Worm (Caenorhabditis elegans) whole organism, L1 larva: ENCODE results near the gene sahd-1.
A peak's percentile ranks its signal among the peaks of the same experiment; 100 is the strongest.

Experiments used
- C04F5.9 ChIP-seq: sonication (generic microtip); optimal IDR thresholded peaks from 2 replicates; lab custom pipeline; 2016; ENCODE audit warnings: missing genetic modification characterization, missing compliant biosample characterization
- C34B4.2 ChIP-seq: sonication (generic microtip); optimal IDR thresholded peaks from 2 replicates; lab custom pipeline; 2017; ENCODE audit warnings: mild to moderate bottlenecking, missing genetic modification characterization, missing compliant biosample characterization
- F16B12.6 ChIP-seq: fragments of 150-350 bp; optimal IDR thresholded peaks from 2 replicates; lab custom pipeline; 2014; ENCODE audit warnings: missing biosample characterization, missing genetic modification characterization
- Y116A8C.19 ChIP-seq: sonication (generic microtip); optimal IDR thresholded peaks from 2 replicates; lab custom pipeline; 2016; ENCODE audit warnings: missing compliant biosample characterization, missing genetic modification characterization, borderline replicate concordance
- alr-1 ChIP-seq: fragments of 200-800 bp; sonication (Bioruptor generic); optimal IDR thresholded peaks from 2 replicates; lab custom pipeline; 2018; ENCODE audit warnings: borderline replicate concordance, mild to moderate bottlenecking, missing genetic modification characterization, missing compliant biosample characterization
- aly-2 ChIP-seq: fragments of 150-350 bp; optimal IDR thresholded peaks from 2 replicates; lab custom pipeline; 2014; ENCODE audit warnings: missing biosample characterization, missing genetic modification characterization
- blmp-1 ChIP-seq: fragments of 150-350 bp; optimal IDR thresholded peaks from 2 replicates; lab custom pipeline; 2014; ENCODE audit warnings: missing biosample characterization, missing genetic modification characterization
- ceh-63 ChIP-seq: fragments of 200-800 bp; sonication (Bioruptor generic); optimal IDR thresholded peaks from 2 replicates; lab custom pipeline; 2018; ENCODE audit warnings: mild to moderate bottlenecking, missing genetic modification characterization, missing compliant biosample characterization
- ceh-8 ChIP-seq: fragments of 200-800 bp; sonication (Bioruptor generic); optimal IDR thresholded peaks from 2 replicates; lab custom pipeline; 2018; ENCODE audit warnings: mild to moderate bottlenecking, missing genetic modification characterization, moderate library complexity, missing compliant biosample characterization
- ceh-82 ChIP-seq, 3 experiments: fragments of 150-350 bp in 1 of 3; sonication (generic microtip) in 2 of 3; optimal IDR thresholded peaks; 2 replicates each; lab custom pipeline; 2014 to 2017; ENCODE audit warnings: missing biosample characterization in 3 of 3, missing genetic modification characterization in 3 of 3
- ceh-88 ChIP-seq: fragments of 200-800 bp; sonication (Bioruptor generic); IDR thresholded peaks from 2 replicates; pipeline ENCODE4 v1.3.6; 2022; ENCODE audit warnings: missing genetic modification characterization, missing compliant biosample characterization
- ceh-90 ChIP-seq: sonication (generic microtip); optimal IDR thresholded peaks from 2 replicates; lab custom pipeline; 2016; ENCODE audit warnings: missing genetic modification characterization, missing compliant biosample characterization
- ces-1 ChIP-seq: fragments of 150-350 bp; optimal IDR thresholded peaks from 2 replicates; lab custom pipeline; 2014; ENCODE audit warnings: missing biosample characterization, missing genetic modification reagents, missing genetic modification characterization
- dpl-1 ChIP-seq, 3 experiments: fragments of 150-350 bp in 2 of 3; sonication (generic microtip) in 1 of 3; optimal IDR thresholded peaks; 2 replicates each; lab custom pipeline; 2014 to 2017; ENCODE audit warnings: missing biosample characterization in 3 of 3, missing genetic modification characterization in 3 of 3, missing genetic modification reagents in 3 of 3
- dsc-1 ChIP-seq: sonication (generic microtip); optimal IDR thresholded peaks from 2 replicates; lab custom pipeline; 2016; ENCODE audit warnings: mild to moderate bottlenecking, missing genetic modification characterization, missing compliant biosample characterization
- egl-13 ChIP-seq: sonication (generic microtip); optimal IDR thresholded peaks from 2 replicates; lab custom pipeline; 2016; ENCODE audit warnings: missing genotype, missing genetic modification reagents, missing genetic modification characterization, missing compliant biosample characterization
- egl-27 ChIP-seq, 2 experiments: fragments of 150-350 bp in 1 of 2; sonication (generic microtip); optimal IDR thresholded peaks; 3 replicates each; lab custom pipeline; 2017 to 2018; ENCODE audit warnings: missing biosample characterization in 2 of 2, missing genetic modification characterization in 2 of 2, missing genetic modification reagents in 2 of 2
- fkh-4 ChIP-seq: sonication (generic microtip); optimal IDR thresholded peaks from 2 replicates; lab custom pipeline; 2016; ENCODE audit warnings: missing compliant biosample characterization, missing genetic modification characterization, borderline replicate concordance
- fkh-8 ChIP-seq: sonication (generic microtip); optimal IDR thresholded peaks from 2 replicates; lab custom pipeline; 2016; ENCODE audit warnings: mild to moderate bottlenecking, missing genetic modification characterization, missing compliant biosample characterization
- fos-1 ChIP-seq: fragments of 150-350 bp; optimal IDR thresholded peaks from 2 replicates; lab custom pipeline; 2014; ENCODE audit warnings: missing biosample characterization, missing genetic modification characterization
- grh-1 ChIP-seq: fragments of 200-800 bp; sonication (Bioruptor generic); IDR thresholded peaks from 2 replicates; pipeline ENCODE4 v1.3.6; 2022; ENCODE audit warnings: missing genetic modification reagents, missing genetic modification characterization, missing compliant biosample characterization
- isw-1 ChIP-seq: fragments of 200-800 bp; sonication (Bioruptor generic); IDR thresholded peaks from 2 replicates; pipeline ENCODE4 v1.3.6; 2022; ENCODE audit warnings: missing genetic modification characterization, missing compliant biosample characterization
- jun-1 ChIP-seq: fragments of 150-350 bp; optimal IDR thresholded peaks from 2 replicates; lab custom pipeline; 2014; ENCODE audit warnings: missing biosample characterization, missing genetic modification reagents, missing genetic modification characterization
- lin-15B ChIP-seq: fragments of 150-350 bp; sonication (generic microtip); optimal IDR thresholded peaks from 3 replicates; lab custom pipeline; 2014; ENCODE audit warnings: missing biosample characterization, missing genetic modification characterization
- lin-35 ChIP-seq, 2 experiments: fragments of 150-350 bp; optimal IDR thresholded peaks; 2 replicates each; lab custom pipeline; 2014; ENCODE audit warnings: missing biosample characterization in 2 of 2, missing genetic modification characterization in 2 of 2, missing genetic modification reagents in 2 of 2
- lin-39 ChIP-seq: fragments of 150-350 bp; optimal IDR thresholded peaks from 2 replicates; lab custom pipeline; 2014; ENCODE audit warnings: missing biosample characterization, missing genetic modification reagents, missing genetic modification characterization
- lir-3 ChIP-seq: sonication (generic microtip); optimal IDR thresholded peaks from 2 replicates; lab custom pipeline; 2016; ENCODE audit warnings: mild to moderate bottlenecking, missing genetic modification characterization, moderate library complexity, missing compliant biosample characterization; ENCODE audit not compliant: poor library complexity
- lsy-2 ChIP-seq, 2 experiments: fragments of 150-350 bp; optimal IDR thresholded peaks; 2 replicates each; lab custom pipeline; 2014; ENCODE audit warnings: missing biosample characterization in 2 of 2, missing genetic modification characterization in 2 of 2
- mef-2 ChIP-seq: fragments of 150-350 bp; optimal IDR thresholded peaks from 2 replicates; lab custom pipeline; 2014; ENCODE audit warnings: missing biosample characterization, missing genetic modification characterization
- mep-1 ChIP-seq: fragments of 150-350 bp; optimal IDR thresholded peaks from 2 replicates; lab custom pipeline; 2014; ENCODE audit warnings: missing biosample characterization, missing genetic modification characterization
- nhr-11 ChIP-seq: fragments of 150-350 bp; optimal IDR thresholded peaks from 2 replicates; lab custom pipeline; 2014; ENCODE audit warnings: missing biosample characterization, missing genetic modification characterization
- nhr-20 ChIP-seq: sonication (generic microtip); optimal IDR thresholded peaks from 2 replicates; lab custom pipeline; 2016; ENCODE audit warnings: mild to moderate bottlenecking, missing genetic modification characterization, missing compliant biosample characterization
- nhr-237 ChIP-seq: fragments of 150-350 bp; optimal IDR thresholded peaks from 2 replicates; lab custom pipeline; 2014; ENCODE audit warnings: missing biosample characterization, missing genetic modification characterization
- nhr-47 ChIP-seq: sonication (generic microtip); optimal IDR thresholded peaks from 2 replicates; lab custom pipeline; 2016; ENCODE audit warnings: mild to moderate bottlenecking, missing genetic modification characterization, moderate library complexity, missing compliant biosample characterization
- nhr-71 ChIP-seq: sonication (generic microtip); optimal IDR thresholded peaks from 2 replicates; lab custom pipeline; 2016; ENCODE audit warnings: mild to moderate bottlenecking, missing genetic modification characterization, moderate library complexity, missing compliant biosample characterization
- nhr-77 ChIP-seq: fragments of 150-350 bp; optimal IDR thresholded peaks from 2 replicates; lab custom pipeline; 2014; ENCODE audit warnings: missing biosample characterization, missing genetic modification characterization
- nhr-85 ChIP-seq: sonication (generic microtip); peaks from one replicate; lab custom pipeline; 2016; ENCODE audit warnings: missing genetic modification characterization, inconsistent platforms, missing compliant biosample characterization
- pag-3 ChIP-seq: sonication (generic microtip); optimal IDR thresholded peaks from 2 replicates; lab custom pipeline; 2017; ENCODE audit warnings: missing genetic modification characterization, mild to moderate bottlenecking, missing compliant biosample characterization, antibody characterized with exemption, borderline replicate concordance; ENCODE audit not compliant: insufficient read depth
- pax-3 ChIP-seq: fragments of 200-800 bp; sonication (Bioruptor generic); optimal IDR thresholded peaks from 2 replicates; lab custom pipeline; 2018; ENCODE audit warnings: mild to moderate bottlenecking, missing genetic modification characterization, moderate library complexity, missing compliant biosample characterization
- pqm-1 ChIP-seq: sonication (generic microtip); optimal IDR thresholded peaks from 3 replicates; lab custom pipeline; 2017; ENCODE audit warnings: missing biosample characterization, missing genetic modification characterization
- rnt-1 ChIP-seq: sonication (generic microtip); optimal IDR thresholded peaks from 2 replicates; lab custom pipeline; 2016; ENCODE audit warnings: mild to moderate bottlenecking, missing genetic modification characterization, moderate library complexity, missing compliant biosample characterization
- skn-1 ChIP-seq: fragments of 150-350 bp; optimal IDR thresholded peaks from 2 replicates; lab custom pipeline; 2014; ENCODE audit warnings: missing biosample characterization, missing genetic modification characterization
- snpc-4 ChIP-seq: fragments of 150-350 bp; optimal IDR thresholded peaks from 2 replicates; lab custom pipeline; 2014; ENCODE audit warnings: missing biosample characterization, missing genetic modification characterization
- snu-23 ChIP-seq: sonication (generic microtip); optimal IDR thresholded peaks from 2 replicates; lab custom pipeline; 2016; ENCODE audit warnings: missing genetic modification characterization, missing compliant biosample characterization
- sox-4 ChIP-seq: sonication (generic microtip); optimal IDR thresholded peaks from 2 replicates; lab custom pipeline; 2016; ENCODE audit warnings: missing genetic modification characterization, missing compliant biosample characterization
- sptf-1 ChIP-seq: fragments of 150-350 bp; optimal IDR thresholded peaks from 2 replicates; lab custom pipeline; 2014; ENCODE audit warnings: missing biosample characterization, missing genetic modification characterization
- sup-37 ChIP-seq: fragments of 200-800 bp; sonication (Bioruptor generic); optimal IDR thresholded peaks from 2 replicates; lab custom pipeline; 2018; ENCODE audit warnings: mild to moderate bottlenecking, missing genetic modification characterization, missing compliant biosample characterization
- unc-130 ChIP-seq: fragments of 150-350 bp; optimal IDR thresholded peaks from 2 replicates; lab custom pipeline; 2017; ENCODE audit warnings: missing biosample characterization, missing genetic modification characterization, inconsistent platforms
- unc-30 ChIP-seq: sonication (generic microtip); optimal IDR thresholded peaks from 2 replicates; lab custom pipeline; 2017; ENCODE audit warnings: missing biosample characterization, missing genetic modification characterization
- unc-62 ChIP-seq: fragments of 150-350 bp; optimal IDR thresholded peaks from 2 replicates; lab custom pipeline; 2014; ENCODE audit warnings: missing biosample characterization, missing genetic modification reagents, missing genetic modification characterization
- xbp-1 ChIP-seq: sonication (generic microtip); optimal IDR thresholded peaks from 2 replicates; lab custom pipeline; 2016; ENCODE audit warnings: missing genetic modification characterization, missing compliant biosample characterization

sahd-1 gene

DNA sequence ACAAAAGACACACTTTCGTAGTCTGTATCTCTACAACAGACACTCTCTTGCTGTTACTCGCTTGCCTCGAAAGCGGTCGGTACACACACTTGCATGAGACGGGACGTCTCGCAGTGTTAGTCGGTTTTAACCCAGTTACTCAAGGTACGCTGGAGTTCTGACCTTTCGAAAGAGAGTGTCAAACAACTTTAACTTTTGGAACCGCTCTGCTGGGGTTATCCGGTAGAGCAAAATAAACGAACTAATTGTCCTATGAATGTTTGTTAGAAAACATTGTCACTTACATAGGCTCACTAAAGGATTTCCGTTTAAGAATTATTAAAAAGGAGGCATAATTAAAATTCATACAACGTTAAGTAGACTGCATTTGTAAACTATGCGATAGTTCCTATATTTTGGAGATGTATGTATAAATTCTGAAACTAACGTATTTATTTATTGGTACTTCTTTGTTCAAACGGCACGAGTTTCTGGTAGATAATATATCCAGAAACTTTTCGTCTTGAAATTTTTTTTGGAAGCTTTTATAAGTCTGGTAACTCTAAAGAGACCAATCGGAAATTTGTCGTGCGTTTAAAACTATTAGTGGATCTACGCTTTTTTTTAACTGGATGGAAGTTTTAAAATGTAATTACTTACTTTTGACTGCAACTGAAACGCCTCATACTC lies 28.9 kb upstream of the sahd-1 start:
- TF ChIP-seq pax-3 (tag; lab: Kevin White, UChicago) (peak; percentile 98), jun-1 (tag; lab: Kevin White, UChicago) (peak; percentile 99), mef-2 (tag; lab: Kevin White, UChicago) (peak; percentile 93), C04F5.9 (tag; lab: Kevin White, UChicago) (peak; percentile 95), nhr-11 (peak; percentile 96), lin-39 (tag; lab: Kevin White, UChicago) (peak; percentile 96), pag-3 (peak; percentile 79), nhr-71 (tag; lab: Kevin White, UChicago) (peak; percentile 100), lir-3 (peak; percentile 92), Y116A8C.19 (tag; lab: Kevin White, UChicago) (peak; percentile 69), rnt-1 (tag; lab: Kevin White, UChicago) (peak; percentile 98), ceh-88 (GFP tag; lab: Robert Waterston, UW) (peak; percentile 98), blmp-1 (tag; lab: Kevin White, UChicago) (peak; percentile 81), F16B12.6 (tag; lab: Kevin White, UChicago) (peak; percentile 60), egl-27 (tag; optimal IDR thresholded peaks at IDR 0.05; lab: Kevin White, UChicago) (peak; percentile 92 to 93), fkh-8 (tag; lab: Kevin White, UChicago) (peak; percentile 98), nhr-85 (tag; lab: Kevin White, UChicago) (peak; percentile 99), grh-1 (GFP tag; lab: Robert Waterston, UW) (peak; percentile 99), skn-1 (tag; lab: Kevin White, UChicago) (peak; percentile 90), dpl-1 (GFP tag; optimal IDR thresholded peaks at IDR 0.05; lab: Kevin White, UChicago) (peak; percentile 80 to 85 (median 83)), snpc-4 (peak; percentile 100), snu-23 (GFP tag; lab: Kevin White, UChicago) (peak; percentile 100), unc-62 (GFP tag; lab: Kevin White, UChicago) (peak; percentile 46), lsy-2 (tag; optimal IDR thresholded peaks at IDR 0.05; lab: Kevin White, UChicago) (peak; percentile 96), ceh-8 (peak; percentile 98), lin-15B (peak; percentile 60), fos-1 (tag; lab: Kevin White, UChicago) (peak; percentile 97), nhr-237 (tag; lab: Kevin White, UChicago) (peak; percentile 91), fkh-4 (peak; percentile 86), ceh-90 (peak; percentile 71), unc-30 (tag; lab: Kevin White, UChicago) (peak; percentile 68), ceh-82 (tag; optimal IDR thresholded peaks at IDR 0.05; lab: Kevin White, UChicago) (peak; percentile 96 to 97 (median 97)), mep-1 (tag; lab: Kevin White, UChicago) (peak; percentile 97), egl-13 (peak; percentile 98), ceh-63 (GFP tag; lab: Kevin White, UChicago) (peak; percentile 95), pqm-1 (tag; lab: Kevin White, UChicago) (peak; percentile 91), sptf-1 (no peak), nhr-47 (tag; lab: Kevin White, UChicago) (peak; percentile 100), dsc-1 (peak; percentile 99), C34B4.2 (tag; lab: Kevin White, UChicago) (peak; percentile 67), unc-130 (tag; lab: Kevin White, UChicago) (peak; percentile 98), xbp-1 (tag; lab: Kevin White, UChicago) (peak; percentile 98), aly-2 (tag; lab: Kevin White, UChicago) (peak; percentile 99), sox-4 (peak; percentile 98), nhr-20 (peak; percentile 100), isw-1 (peak; percentile 98), nhr-77 (tag; lab: Kevin White, UChicago) (peak; percentile 99), ces-1 (GFP tag; lab: Kevin White, UChicago) (peak; percentile 92), lin-35 (GFP tag; optimal IDR thresholded peaks at IDR 0.05; lab: Kevin White, UChicago) (peak; percentile 86 to 94), alr-1 (tag; lab: Kevin White, UChicago) (no peak), sup-37 (peak; percentile 98)
